Fruit fly (Drosophila melanogaster): ENCODE measurements around the gene Zcchc7.

DNA sequence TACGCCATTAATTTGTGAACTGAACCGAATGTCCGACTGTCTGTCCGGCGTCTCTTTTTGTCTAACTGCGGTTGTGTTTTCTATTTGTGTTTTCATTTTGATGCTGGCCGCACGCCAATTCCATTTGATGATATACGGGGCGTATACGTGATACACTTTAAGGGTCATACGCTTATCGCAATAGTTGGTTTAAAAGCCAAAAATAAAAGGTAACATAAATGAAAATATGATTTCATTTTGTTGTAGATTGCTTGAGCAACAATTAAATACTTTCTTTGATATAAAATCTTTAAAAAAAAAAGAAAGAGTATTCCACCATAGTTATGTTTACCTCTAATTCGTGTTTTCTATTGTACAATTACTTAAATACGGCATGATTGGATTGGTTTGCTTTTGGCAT lies 39.9 kb downstream of the Zcchc7 start:
- TF ChIP-seq schlank (tag; optimal IDR thresholded peaks at IDR 0.05) (no peak), Drgx (GFP tag; IDR thresholded peaks at IDR 0.05) (peak; percentile 28; the same call in 1 of the 2 replicates)

Measured in whole organism, embryonic.